Fruit fly (Drosophila melanogaster) Kc167 (cell line): ENCODE results near the gene Fmr1.

Experiments used
- Myc ChIP-seq: fragments of >200 bp; optimal IDR thresholded peaks from 2 replicates; lab custom pipeline; 2017; ENCODE audit warnings: missing external identifiers
- Sin3A ChIP-seq: fragments of >200 bp; optimal IDR thresholded peaks from 2 replicates; lab custom pipeline; 2018; ENCODE audit warnings: missing external identifiers
- h ChIP-seq: fragments of >200 bp; optimal IDR thresholded peaks from 3 replicates; lab custom pipeline; 2018; ENCODE audit warnings: missing external identifiers
- insv ChIP-seq: fragments of >200 bp; optimal IDR thresholded peaks from 3 replicates; lab custom pipeline; 2018; ENCODE audit warnings: missing external identifiers
- psq ChIP-seq: fragments of >200 bp; optimal IDR thresholded peaks from 2 replicates; lab custom pipeline; 2017; ENCODE audit warnings: missing external identifiers
- ttk ChIP-seq: sonication (Bioruptor generic); optimal IDR thresholded peaks from 2 replicates; lab custom pipeline; 2017; ENCODE audit warnings: missing external identifiers

The Fmr1 gene

dm6 chr3R:10084914-10085313, 25.0 kb downstream of the Fmr1 start:
- TF ChIP-seq ttk (lab: Kevin White, UChicago) = no peak
- TF ChIP-seq insv (lab: Kevin White, UChicago) = no peak
- TF ChIP-seq Sin3A (lab: Kevin White, UChicago) = no peak
- TF ChIP-seq Myc = no peak
- TF ChIP-seq h (lab: Kevin White, UChicago) = no peak
- TF ChIP-seq psq (lab: Kevin White, UChicago) = no peak

dm6 chr3R:10084179-10084647, 25.7 kb downstream of the Fmr1 start:
- TF ChIP-seq Myc (no peak), insv (lab: Kevin White, UChicago) (no peak), Sin3A (lab: Kevin White, UChicago) (no peak), h (lab: Kevin White, UChicago) (no peak), ttk (lab: Kevin White, UChicago) (no peak), psq (lab: Kevin White, UChicago) (no peak)

dm6 chr3R:10083077-10083476, 26.8 kb downstream of the Fmr1 start:
- TF ChIP-seq psq (lab: Kevin White, UChicago) = no peak
- TF ChIP-seq ttk (lab: Kevin White, UChicago) = no peak
- no peak for TF ChIP-seq insv (lab: Kevin White, UChicago)
- no peak for TF ChIP-seq Myc
- TF ChIP-seq h (lab: Kevin White, UChicago) = no peak
- TF ChIP-seq Sin3A (lab: Kevin White, UChicago) = no peak

dm6 chr3R:10082549-10083075, 27.3 kb downstream of the Fmr1 start:
- no peak for TF ChIP-seq insv (lab: Kevin White, UChicago)
- TF ChIP-seq Sin3A (lab: Kevin White, UChicago) = no peak
- TF ChIP-seq Myc = no peak
- no peak for TF ChIP-seq psq (lab: Kevin White, UChicago)
- TF ChIP-seq h (lab: Kevin White, UChicago) = no peak
- no peak for TF ChIP-seq ttk (lab: Kevin White, UChicago)

dm6 chr3R:10081469-10082111, 28.3 kb downstream of the Fmr1 start:
- TF ChIP-seq ttk (lab: Kevin White, UChicago) = no peak
- no peak for TF ChIP-seq h (lab: Kevin White, UChicago)
- TF ChIP-seq Myc = no peak
- no peak for TF ChIP-seq psq (lab: Kevin White, UChicago)
- TF ChIP-seq insv (lab: Kevin White, UChicago) = no peak
- TF ChIP-seq Sin3A (lab: Kevin White, UChicago) = no peak

- TF ChIP-seq h (lab: Kevin White, UChicago) (no peak), Myc (no peak), insv (lab: Kevin White, UChicago) (no peak), psq (lab: Kevin White, UChicago) (no peak), ttk (lab: Kevin White, UChicago) (no peak), Sin3A (lab: Kevin White, UChicago) (no peak)
These were observed 29.2 kb downstream of the Fmr1 start for dm6 chr3R:10080699-10081098.

dm6 chr3R:10079267-10079987, 30.5 kb downstream of the Fmr1 start:
- TF ChIP-seq ttk (lab: Kevin White, UChicago) (no peak), insv (lab: Kevin White, UChicago) (no peak), psq (lab: Kevin White, UChicago) (no peak), Sin3A (lab: Kevin White, UChicago) (no peak), h (lab: Kevin White, UChicago) (no peak)

- TF ChIP-seq Myc (no peak), ttk (lab: Kevin White, UChicago) (no peak), insv (lab: Kevin White, UChicago) (no peak), Sin3A (lab: Kevin White, UChicago) (no peak), h (lab: Kevin White, UChicago) (no peak), psq (lab: Kevin White, UChicago) (no peak)
These were observed 31.3 kb downstream of the Fmr1 start for dm6 chr3R:10078468-10079143.

dm6 chr3R:10076665-10077064, 33.3 kb downstream of the Fmr1 start:
- no peak for TF ChIP-seq Sin3A (lab: Kevin White, UChicago)
- TF ChIP-seq psq (lab: Kevin White, UChicago) = no peak
- no peak for TF ChIP-seq ttk (lab: Kevin White, UChicago)
- no peak for TF ChIP-seq insv (lab: Kevin White, UChicago)
- no peak for TF ChIP-seq Myc
- TF ChIP-seq h (lab: Kevin White, UChicago) = no peak

dm6 chr3R:10075323-10075788, 34.6 kb downstream of the Fmr1 start, which contains the start of gene Alp13:
Gene Alp13, minus strand, starts transcription at chr3R:10075373.
- TF ChIP-seq insv (lab: Kevin White, UChicago) (no peak), h (lab: Kevin White, UChicago) (no peak), Sin3A (lab: Kevin White, UChicago) (no peak), psq (lab: Kevin White, UChicago) (no peak), ttk (lab: Kevin White, UChicago) (no peak), Myc (no peak)

dm6 chr3R:10070817-10071216, 39.1 kb downstream of the Fmr1 start, which contains the start of gene nerfin-2:
Gene nerfin-2, plus strand, starts transcription at chr3R:10071117.
- TF ChIP-seq ttk (lab: Kevin White, UChicago) = no peak
- TF ChIP-seq psq (lab: Kevin White, UChicago) = no peak
- no peak for TF ChIP-seq insv (lab: Kevin White, UChicago)
- no peak for TF ChIP-seq Myc
- no peak for TF ChIP-seq h (lab: Kevin White, UChicago)
- no peak for TF ChIP-seq Sin3A (lab: Kevin White, UChicago)
